Worm (Caenorhabditis elegans): ENCODE measurements around the gene C55C3.3.

DNA sequence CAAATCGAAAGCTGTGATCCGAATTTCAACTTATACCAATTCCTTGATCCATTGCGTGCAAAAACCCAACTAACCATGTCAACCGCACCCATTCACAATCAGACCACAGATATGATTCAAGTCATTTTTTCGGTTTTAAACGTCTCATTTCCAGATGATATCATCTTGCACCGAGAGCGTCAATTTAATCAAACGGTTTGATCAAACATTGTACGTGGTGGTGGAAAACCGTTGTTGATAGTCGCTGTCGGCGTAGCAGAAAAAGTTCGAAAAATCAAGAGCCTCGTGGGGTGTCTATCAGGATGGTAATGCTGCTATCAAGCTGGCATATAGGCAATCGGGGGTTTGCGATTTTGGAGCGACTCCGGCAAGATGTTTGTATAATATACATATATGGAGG, 26.2 kb upstream of the C55C3.3 start:
- no peak for TF ChIP-seq bed-2 (GFP tag; IDR thresholded peaks at IDR 0.05)
- TF ChIP-seq B0019.2 (GFP tag; conservative IDR thresholded peaks at IDR 0.05): no peak
- TF ChIP-seq lin-40 (tag; optimal IDR thresholded peaks at IDR 0.05): no peak
- no peak for TF ChIP-seq Y95B8A.8 (GFP tag; IDR thresholded peaks at IDR 0.05)
- TF ChIP-seq attf-5 (GFP tag; optimal IDR thresholded peaks at IDR 0.05): no peak
- TF ChIP-seq rcor-1 (GFP tag; IDR thresholded peaks at IDR 0.05): no peak
- no peak for TF ChIP-seq ama-1 (optimal IDR thresholded peaks at IDR 0.05)
- no peak for TF ChIP-seq ama-1 (GFP tag; optimal IDR thresholded peaks at IDR 0.05)
- no peak for TF ChIP-seq egrh-3 (GFP tag; IDR thresholded peaks at IDR 0.05)
- no peak for TF ChIP-seq unc-130 (GFP tag; optimal IDR thresholded peaks at IDR 0.05)

Measured in whole organism, young adult.